Worm (Caenorhabditis elegans) whole organism, mixed stage, embryonic: ENCODE measurements around the gene gfi-3.
A peak's percentile ranks its signal among the peaks of the same experiment; 100 is the strongest.

Source experiments
- M03D4.4 ChIP-seq: sonication (generic microtip); optimal IDR thresholded peaks from 2 replicates; lab custom pipeline; 2017; ENCODE audit warnings: mild to moderate bottlenecking, missing genetic modification characterization, missing compliant biosample characterization
- blmp-1 ChIP-seq: fragments of 150-350 bp; optimal IDR thresholded peaks from 2 replicates; lab custom pipeline; 2014; ENCODE audit warnings: missing biosample characterization, missing genetic modification characterization
- ceh-43 ChIP-seq: fragments of 200-800 bp; sonication (Bioruptor generic); optimal IDR thresholded peaks from 2 replicates; lab custom pipeline; 2018; ENCODE audit warnings: mild to moderate bottlenecking, missing genetic modification characterization, moderate library complexity, missing compliant biosample characterization
- ceh-83 ChIP-seq: fragments of 200-800 bp; sonication (Bioruptor generic); optimal IDR thresholded peaks from 2 replicates; lab custom pipeline; 2018; ENCODE audit warnings: mild to moderate bottlenecking, missing genetic modification characterization, missing compliant biosample characterization
- ces-1 ChIP-seq: fragments of 150-350 bp; optimal IDR thresholded peaks from 2 replicates; lab custom pipeline; 2014; ENCODE audit warnings: missing biosample characterization, missing genetic modification reagents, missing genetic modification characterization
- cnd-1 ChIP-seq: fragments of 200-800 bp; sonication (Bioruptor generic); optimal IDR thresholded peaks from 2 replicates; lab custom pipeline; 2018; ENCODE audit warnings: mild to moderate bottlenecking, missing genetic modification characterization, missing compliant biosample characterization
- drap-1 ChIP-seq: fragments of 200-800 bp; sonication (Bioruptor generic); optimal IDR thresholded peaks from 3 replicates; lab custom pipeline; 2018; ENCODE audit warnings: mild to moderate bottlenecking, missing genetic modification characterization, missing compliant biosample characterization
- elt-1 ChIP-seq: sonication (generic microtip); optimal IDR thresholded peaks from 2 replicates; lab custom pipeline; 2017; ENCODE audit warnings: missing genetic modification characterization, mild to moderate bottlenecking, missing compliant biosample characterization, antibody characterized with exemption, moderate library complexity, borderline replicate concordance; ENCODE audit not compliant: insufficient read depth
- flh-1 ChIP-seq: fragments of 200-800 bp; sonication (Bioruptor generic); optimal IDR thresholded peaks from 2 replicates; lab custom pipeline; 2018; ENCODE audit warnings: mild to moderate bottlenecking, missing genetic modification characterization, moderate library complexity, missing compliant biosample characterization
- ham-2 ChIP-seq: fragments of 200-800 bp; sonication (Bioruptor generic); optimal IDR thresholded peaks from 2 replicates; lab custom pipeline; 2018; ENCODE audit warnings: mild to moderate bottlenecking, missing genetic modification characterization, missing compliant biosample characterization
- hlh-1 ChIP-seq: fragments of 150-350 bp; optimal IDR thresholded peaks from 2 replicates; lab custom pipeline; 2014; ENCODE audit warnings: missing biosample characterization, missing genetic modification reagents, missing genetic modification characterization
- lin-13 ChIP-seq: fragments of 150-350 bp; optimal IDR thresholded peaks from 2 replicates; lab custom pipeline; 2014; ENCODE audit warnings: missing biosample characterization, missing genetic modification characterization
- lin-32 ChIP-seq: fragments of 200-800 bp; sonication (Bioruptor generic); optimal IDR thresholded peaks from 2 replicates; lab custom pipeline; 2018; ENCODE audit warnings: mild to moderate bottlenecking, missing genetic modification characterization, missing compliant biosample characterization
- lsy-2 ChIP-seq: fragments of 150-350 bp; optimal IDR thresholded peaks from 2 replicates; lab custom pipeline; 2014; ENCODE audit warnings: missing biosample characterization, missing genetic modification characterization
- mep-1 ChIP-seq: fragments of 150-350 bp; optimal IDR thresholded peaks from 2 replicates; lab custom pipeline; 2017; ENCODE audit warnings: missing biosample characterization, missing genetic modification reagents, missing genetic modification characterization, inconsistent platforms
- mls-2 ChIP-seq: sonication (generic microtip); optimal IDR thresholded peaks from 2 replicates; lab custom pipeline; 2016; ENCODE audit warnings: mild to moderate bottlenecking, missing genetic modification characterization, moderate library complexity, missing compliant biosample characterization
- nhr-12 ChIP-seq: fragments of 150-350 bp; optimal IDR thresholded peaks from 2 replicates; lab custom pipeline; 2014; ENCODE audit warnings: missing biosample characterization, missing genetic modification characterization
- nhr-2 ChIP-seq: fragments of 150-350 bp; optimal IDR thresholded peaks from 2 replicates; lab custom pipeline; 2014; ENCODE audit warnings: missing biosample characterization, missing genetic modification characterization
- nhr-237 ChIP-seq: fragments of 150-350 bp; optimal IDR thresholded peaks from 2 replicates; lab custom pipeline; 2014; ENCODE audit warnings: missing biosample characterization, missing genetic modification characterization
- nhr-28 ChIP-seq: fragments of 150-350 bp; optimal IDR thresholded peaks from 2 replicates; lab custom pipeline; 2014; ENCODE audit warnings: missing biosample characterization, missing genetic modification characterization
- nhr-76 ChIP-seq: sonication (generic microtip); optimal IDR thresholded peaks from 2 replicates; lab custom pipeline; 2017; ENCODE audit warnings: missing biosample characterization, missing genetic modification characterization
- pha-4 ChIP-seq: fragments of 150-350 bp; optimal IDR thresholded peaks from 2 replicates; lab custom pipeline; 2018; ENCODE audit warnings: missing biosample characterization, missing genetic modification reagents, missing genetic modification characterization
- sem-2 ChIP-seq: fragments of 200-800 bp; sonication (Bioruptor generic); optimal IDR thresholded peaks from 2 replicates; lab custom pipeline; 2018; ENCODE audit warnings: mild to moderate bottlenecking, missing genetic modification characterization, missing compliant biosample characterization
- snpc-4 ChIP-seq: fragments of 150-350 bp; optimal IDR thresholded peaks from 2 replicates; lab custom pipeline; 2014; ENCODE audit warnings: missing biosample characterization, missing genetic modification characterization
- sptf-1 ChIP-seq: sonication (generic microtip); optimal IDR thresholded peaks from 2 replicates; lab custom pipeline; 2017; ENCODE audit warnings: mild to moderate bottlenecking, missing genetic modification characterization, moderate library complexity, missing compliant biosample characterization
- tbx-8 ChIP-seq: fragments of 200-800 bp; sonication (Bioruptor generic); optimal IDR thresholded peaks from 2 replicates; lab custom pipeline; 2018; ENCODE audit warnings: mild to moderate bottlenecking, missing genetic modification characterization, moderate library complexity, missing compliant biosample characterization
- unc-120 ChIP-seq: sonication (generic microtip); optimal IDR thresholded peaks from 2 replicates; lab custom pipeline; 2017; ENCODE audit warnings: missing genetic modification characterization, missing compliant biosample characterization; ENCODE audit not compliant: poor library complexity, severe bottlenecking
- unc-39 ChIP-seq: fragments of 150-350 bp; optimal IDR thresholded peaks from 2 replicates; lab custom pipeline; 2014; ENCODE audit warnings: missing biosample characterization, missing genetic modification characterization
- unc-62 ChIP-seq: fragments of 150-350 bp; optimal IDR thresholded peaks from 2 replicates; lab custom pipeline; 2014; ENCODE audit warnings: missing biosample characterization, missing genetic modification reagents, missing genetic modification characterization
- zip-8 ChIP-seq: fragments of 150-350 bp; optimal IDR thresholded peaks from 2 replicates; lab custom pipeline; 2014; ENCODE audit warnings: missing biosample characterization, missing genetic modification characterization
- ztf-11 ChIP-seq: fragments of 150-350 bp; optimal IDR thresholded peaks from 2 replicates; lab custom pipeline; 2014; ENCODE audit warnings: missing biosample characterization, missing genetic modification characterization

Gene gfi-3

DNA sequence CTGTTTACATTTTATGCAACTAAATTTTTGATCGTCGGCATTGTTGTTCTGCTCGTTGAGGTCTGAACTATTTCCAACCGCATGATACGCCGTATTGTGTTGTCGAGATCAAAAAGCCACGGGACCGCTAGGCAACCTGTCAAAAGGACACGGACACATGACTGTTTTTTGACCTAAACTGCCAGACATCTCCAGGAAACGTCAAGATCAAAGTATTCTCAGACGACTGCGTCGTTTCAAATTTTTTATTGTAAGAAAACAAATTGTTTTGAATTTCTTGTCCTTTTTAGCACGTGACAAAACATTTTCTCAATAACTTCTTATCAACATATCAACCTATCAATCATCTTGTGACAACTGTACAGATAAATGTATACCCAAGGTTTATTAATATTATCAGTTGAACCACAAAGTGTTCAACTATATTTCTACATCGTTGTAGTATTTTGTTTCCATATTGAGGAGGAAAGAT, 21.8 kb downstream of the gfi-3 start:
- TF ChIP-seq unc-62 (peak; percentile 48), zip-8 (tag; lab: Kevin White, UChicago) (no peak), cnd-1 (tag; lab: Kevin White, UChicago) (no peak)

- peak; percentile 96 for TF ChIP-seq hlh-1 (tag; lab: Kevin White, UChicago)
- TF ChIP-seq lin-13 (tag; lab: Kevin White, UChicago) = peak; percentile 17
- TF ChIP-seq unc-62 = peak; percentile 90
- TF ChIP-seq drap-1 (GFP tag; lab: Kevin White, UChicago) = no peak
- peak; percentile 46 for TF ChIP-seq nhr-2 (tag; lab: Kevin White, UChicago)
- TF ChIP-seq snpc-4 (tag; lab: Kevin White, UChicago) = no peak
These were observed 22.9 kb downstream of the gfi-3 start for ce11 chrX:14503282-14503681.

- TF ChIP-seq tbx-8 (GFP tag; lab: Kevin White, UChicago) = peak; percentile 41
- TF ChIP-seq ceh-83 = peak; percentile 53
- peak; percentile 61 for TF ChIP-seq unc-120 (tag; lab: Kevin White, UChicago)
- no peak for TF ChIP-seq nhr-237 (tag; lab: Kevin White, UChicago)
- peak; percentile 35 for TF ChIP-seq drap-1 (GFP tag; lab: Kevin White, UChicago)
- TF ChIP-seq lsy-2 (tag; lab: Kevin White, UChicago) = no peak
- TF ChIP-seq mep-1 = no peak
- no peak for TF ChIP-seq nhr-12
- no peak for TF ChIP-seq pha-4 (tag; lab: Kevin White, UChicago)
- TF ChIP-seq nhr-28 (tag; lab: Kevin White, UChicago) = no peak
- peak; percentile 61 for TF ChIP-seq sptf-1 (tag; lab: Kevin White, UChicago)
- no peak for TF ChIP-seq ces-1 (GFP tag; lab: Kevin White, UChicago)
- peak; percentile 15 for TF ChIP-seq unc-62
- peak; percentile 66 for TF ChIP-seq hlh-1 (tag; lab: Kevin White, UChicago)
- TF ChIP-seq blmp-1 (tag; lab: Kevin White, UChicago) = no peak
- no peak for TF ChIP-seq sem-2
- no peak for TF ChIP-seq unc-39 (tag; lab: Kevin White, UChicago)
- peak; percentile 78 for TF ChIP-seq lin-32
- TF ChIP-seq nhr-2 (tag; lab: Kevin White, UChicago) = peak; percentile 76
- TF ChIP-seq lin-13 (tag; lab: Kevin White, UChicago) = no peak
- TF ChIP-seq cnd-1 (tag; lab: Kevin White, UChicago) = peak; percentile 16
- TF ChIP-seq ham-2 (GFP tag; lab: Kevin White, UChicago) = peak; percentile 56
- TF ChIP-seq mls-2 (tag; lab: Kevin White, UChicago) = peak; percentile 56
- no peak for TF ChIP-seq ztf-11 (tag; lab: Kevin White, UChicago)
- peak; percentile 59 for TF ChIP-seq M03D4.4 (tag; lab: Kevin White, UChicago)
- TF ChIP-seq flh-1 (GFP tag; lab: Kevin White, UChicago) = no peak
These were observed 23.6 kb downstream of the gfi-3 start, which contains the start of gene M163.1 for ce11 chrX:14503800-14504550. Gene M163.1, minus strand, starts transcription at chrX:14503824.

ce11 chrX:14504551-14504902, 24.2 kb downstream of the gfi-3 start:
- TF ChIP-seq unc-120 (tag; lab: Kevin White, UChicago) (no peak), nhr-76 (tag; lab: Kevin White, UChicago) (no peak), flh-1 (GFP tag; lab: Kevin White, UChicago) (no peak), lsy-2 (tag; lab: Kevin White, UChicago) (no peak), ceh-43 (no peak), ham-2 (GFP tag; lab: Kevin White, UChicago) (no peak), elt-1 (tag; lab: Kevin White, UChicago) (no peak), unc-39 (tag; lab: Kevin White, UChicago) (no peak), hlh-1 (tag; lab: Kevin White, UChicago) (no peak), ceh-83 (no peak), zip-8 (tag; lab: Kevin White, UChicago) (no peak), mls-2 (tag; lab: Kevin White, UChicago) (no peak), sem-2 (no peak), nhr-12 (no peak), cnd-1 (tag; lab: Kevin White, UChicago) (no peak), ces-1 (GFP tag; lab: Kevin White, UChicago) (no peak)
